Fruit fly (Drosophila melanogaster) whole organism, embryonic: Measurements from ENCODE around the gene TTLL4B.

Source experiments
- Adf1 ChIP-seq: fragments of 200-800 bp; sonication (Bioruptor generic); IDR thresholded peaks from 2 replicates; pipeline ENCODE4 v1.3.6; 2022; ENCODE audit warnings: missing biosample characterization, missing genetic modification characterization
- Awh ChIP-seq: fragments of 200-800 bp; sonication (Bioruptor generic); IDR thresholded peaks from 2 replicates; pipeline ENCODE4, ENCODE4 v1.3.6; 2022; ENCODE audit warnings: missing biosample characterization, missing genetic modification characterization
- CG10147 ChIP-seq: fragments of 200-800 bp; sonication (Bioruptor generic); optimal IDR thresholded peaks from 2 replicates; lab custom pipeline; 2019; ENCODE audit warnings: missing biosample characterization, mild to moderate bottlenecking, missing genetic modification characterization, moderate library complexity
- CG10565 ChIP-seq: fragments of 200-800 bp; sonication (Bioruptor generic); optimal IDR thresholded peaks from 3 replicates; lab custom pipeline; 2016; ENCODE audit warnings: missing biosample characterization, mild to moderate bottlenecking, missing genetic modification characterization
- CG12104 ChIP-seq: fragments of 200-800 bp; sonication (Bioruptor generic); optimal IDR thresholded peaks from 3 replicates; lab custom pipeline; 2016; ENCODE audit warnings: missing biosample characterization, missing genetic modification characterization
- CG12299 ChIP-seq: fragments of 200-800 bp; sonication (Bioruptor generic); optimal IDR thresholded peaks from 2 replicates; lab custom pipeline; 2018; ENCODE audit warnings: missing biosample characterization, mild to moderate bottlenecking, missing genetic modification characterization
- CG13296 ChIP-seq: fragments of 200-800 bp; sonication (Bioruptor generic); optimal IDR thresholded peaks from 3 replicates; lab custom pipeline; 2018; ENCODE audit warnings: missing biosample characterization, mild to moderate bottlenecking, missing genetic modification characterization
- CG14050 ChIP-seq: fragments of 200-800 bp; sonication (Bioruptor generic); IDR thresholded peaks from 3 replicates; pipeline ENCODE4 v1.3.6; 2022; ENCODE audit warnings: missing biosample characterization, missing genetic modification characterization
- CG14441 ChIP-seq: fragments of 200-800 bp; sonication (Bioruptor generic); IDR thresholded peaks from 2 replicates; pipeline ENCODE4 v1.3.6; 2022; ENCODE audit warnings: missing biosample characterization, missing genetic modification characterization
- CG14667 ChIP-seq: fragments of 200-800 bp; sonication (Bioruptor generic); IDR thresholded peaks from 2 replicates; pipeline ENCODE4 v1.3.6; 2022; ENCODE audit warnings: missing biosample characterization, missing genetic modification characterization
- CG16815 ChIP-seq: fragments of 200-800 bp; sonication (Bioruptor generic); optimal IDR thresholded peaks from 3 replicates; lab custom pipeline; 2017; ENCODE audit warnings: missing biosample characterization, mild to moderate bottlenecking, missing genetic modification characterization
- CG17385 ChIP-seq: fragments of 200-800 bp; sonication (Bioruptor generic); optimal IDR thresholded peaks from 3 replicates; lab custom pipeline; 2018; ENCODE audit warnings: missing biosample characterization, mild to moderate bottlenecking, missing genetic modification characterization
- CG2889 ChIP-seq: fragments of 200-800 bp; sonication (Bioruptor generic); IDR thresholded peaks from 3 replicates; pipeline ENCODE4 v1.3.6; 2022; ENCODE audit warnings: missing biosample characterization, missing genetic modification characterization
- CG3065 ChIP-seq: fragments of 200-800 bp; sonication (Bioruptor generic); optimal IDR thresholded peaks from 2 replicates; lab custom pipeline; 2016; ENCODE audit warnings: missing biosample characterization, missing genetic modification characterization
- CG3407 ChIP-seq: fragments of 200-800 bp; sonication (Bioruptor generic); optimal IDR thresholded peaks from 2 replicates; lab custom pipeline; 2018; ENCODE audit warnings: missing biosample characterization, mild to moderate bottlenecking, missing genetic modification characterization
- CG34224 ChIP-seq: fragments of 200-800 bp; sonication (Bioruptor generic); IDR thresholded peaks from 3 replicates; pipeline ENCODE4 v1.3.6; 2022; ENCODE audit warnings: missing biosample characterization, missing genetic modification characterization; ENCODE audit not compliant: partially characterized antibody
- CG4360 ChIP-seq: fragments of 200-800 bp; sonication (Bioruptor generic); IDR thresholded peaks from 2 replicates; pipeline ENCODE4 v1.3.6; 2022; ENCODE audit warnings: missing biosample characterization, missing genetic modification characterization
- CG6654 ChIP-seq: fragments of 200-800 bp; sonication (Bioruptor generic); optimal IDR thresholded peaks from 2 replicates; lab custom pipeline; 2017; ENCODE audit warnings: missing biosample characterization, mild to moderate bottlenecking, missing genetic modification characterization
- CG7928 ChIP-seq: fragments of 200-800 bp; sonication (Bioruptor generic); optimal IDR thresholded peaks from 2 replicates; lab custom pipeline; 2017; ENCODE audit warnings: missing biosample characterization, mild to moderate bottlenecking, missing genetic modification characterization
- CG8359 ChIP-seq: fragments of 200-800 bp; sonication (Bioruptor generic); optimal IDR thresholded peaks from 2 replicates; lab custom pipeline; 2017; ENCODE audit warnings: missing biosample characterization, mild to moderate bottlenecking, missing genetic modification characterization, borderline replicate concordance
- CG9609 ChIP-seq: fragments of 200-800 bp; sonication (Bioruptor generic); optimal IDR thresholded peaks from 3 replicates; lab custom pipeline; 2016; ENCODE audit warnings: missing biosample characterization, missing genetic modification characterization
- CHES-1-like ChIP-seq: fragments of 200-800 bp; sonication (Bioruptor generic); optimal IDR thresholded peaks from 2 replicates; lab custom pipeline; 2016; ENCODE audit warnings: missing biosample characterization, missing genetic modification characterization
- Camta ChIP-seq: fragments of 200-800 bp; sonication (Bioruptor generic); optimal IDR thresholded peaks from 2 replicates; lab custom pipeline; 2016; ENCODE audit warnings: missing biosample characterization, missing genetic modification characterization
- CkIIα-i1 ChIP-seq: fragments of 200-800 bp; sonication (Bioruptor generic); IDR thresholded peaks from 2 replicates; pipeline ENCODE4 v1.3.6; 2022; ENCODE audit warnings: missing biosample characterization, missing genetic modification characterization
- Dfd ChIP-seq, 2 experiments: fragments of >200 bp; optimal IDR thresholded peaks; 2 replicates each; lab custom pipeline; 2017; ENCODE audit warnings: missing biosample characterization in 2 of 2, missing genetic modification characterization in 2 of 2
- Fer3 ChIP-seq: fragments of 200-800 bp; sonication (Bioruptor generic); optimal IDR thresholded peaks from 2 replicates; lab custom pipeline; 2018; ENCODE audit warnings: missing biosample characterization, mild to moderate bottlenecking, missing genetic modification characterization, moderate library complexity
- HmgD ChIP-seq: fragments of 200-800 bp; sonication (Bioruptor generic); optimal IDR thresholded peaks from 3 replicates; lab custom pipeline; 2016; ENCODE audit warnings: missing biosample characterization, missing genetic modification characterization
- Hr3 ChIP-seq: fragments of 200-800 bp; sonication (Bioruptor generic); optimal IDR thresholded peaks from 3 replicates; lab custom pipeline; 2016; ENCODE audit warnings: missing biosample characterization, missing genetic modification characterization
- Kr ChIP-seq: fragments of 200-800 bp; sonication (Bioruptor generic); optimal IDR thresholded peaks from 2 replicates; lab custom pipeline; 2017; ENCODE audit warnings: missing biosample characterization, mild to moderate bottlenecking, missing genetic modification characterization
- Lim3 ChIP-seq: fragments of 200-800 bp; sonication (Bioruptor generic); IDR thresholded peaks from 2 replicates; pipeline ENCODE4 v1.3.6; 2022; ENCODE audit warnings: missing biosample characterization, missing genetic modification characterization
- Med ChIP-seq: fragments of 200-800 bp; sonication (Bioruptor generic); peaks from one replicate; lab custom pipeline; 2016; ENCODE audit warnings: missing biosample characterization, missing genetic modification characterization, mild to moderate bottlenecking, inconsistent platforms, moderate library complexity
- Opbp ChIP-seq: fragments of 200-800 bp; sonication (Bioruptor generic); IDR thresholded peaks from 3 replicates; pipeline ENCODE4 v1.3.6; 2022; ENCODE audit warnings: missing biosample characterization, missing genetic modification characterization; ENCODE audit not compliant: partially characterized antibody
- Optix ChIP-seq: fragments of 200-800 bp; sonication (Bioruptor generic); IDR thresholded peaks from 3 replicates; pipeline ENCODE4 v1.3.6; 2022; ENCODE audit warnings: missing biosample characterization, missing genetic modification characterization
- Sin3A ChIP-seq: fragments of >200 bp; optimal IDR thresholded peaks from 2 replicates; lab custom pipeline; 2018
- Vsx1 ChIP-seq: fragments of 200-800 bp; sonication (Bioruptor generic); optimal IDR thresholded peaks from 2 replicates; lab custom pipeline; 2017; ENCODE audit warnings: missing biosample characterization, mild to moderate bottlenecking, missing genetic modification characterization, missing genetic modification reagents
- cas ChIP-seq: fragments of 200-800 bp; sonication (Bioruptor generic); IDR thresholded peaks from 2 replicates; pipeline ENCODE4 v1.3.6; 2022; ENCODE audit warnings: missing biosample characterization, missing genetic modification characterization
- chinmo ChIP-seq: fragments of 200-800 bp; sonication (Bioruptor generic); IDR thresholded peaks from 4 replicates; pipeline ENCODE4 v1.3.6; 2022; ENCODE audit warnings: missing biosample characterization, missing genetic modification characterization; ENCODE audit not compliant: partially characterized antibody
- danr ChIP-seq: fragments of 200-800 bp; sonication (Bioruptor generic); IDR thresholded peaks from 2 replicates; pipeline ENCODE4 v1.3.6; 2022; ENCODE audit warnings: missing biosample characterization, missing genetic modification characterization
- h ChIP-seq: fragments of >200 bp; optimal IDR thresholded peaks from 2 replicates; lab custom pipeline; 2017
- ham ChIP-seq: fragments of 200-800 bp; sonication (Bioruptor generic); IDR thresholded peaks from 2 replicates; pipeline ENCODE4 v1.3.6; 2022; ENCODE audit warnings: missing biosample characterization, missing genetic modification characterization
- lilli ChIP-seq: fragments of 200-800 bp; sonication (Bioruptor generic); optimal IDR thresholded peaks from 3 replicates; lab custom pipeline; 2016; ENCODE audit warnings: missing biosample characterization, missing genetic modification characterization
- lov ChIP-seq, 2 experiments: fragments of 200-800 bp in 1 of 2; fragments of >200 bp in 1 of 2; sonication (Bioruptor generic) in 1 of 2; IDR thresholded peaks in 1 of 2; optimal IDR thresholded peaks in 1 of 2; 2 replicates in 1 of 2; 3 replicates in 1 of 2; pipeline versions ENCODE4 v1.3.6 to Lab custom; 2017 to 2022; ENCODE audit warnings: missing biosample characterization in 1 of 2, missing genetic modification characterization in 1 of 2
- ranshi ChIP-seq: fragments of 200-800 bp; sonication (Bioruptor generic); IDR thresholded peaks from 2 replicates; pipeline ENCODE4 v1.3.6; 2022; ENCODE audit warnings: missing biosample characterization, missing genetic modification characterization
- row ChIP-seq: fragments of 200-800 bp; sonication (Bioruptor generic); IDR thresholded peaks from 3 replicates; pipeline ENCODE4 v1.3.6; 2022; ENCODE audit warnings: missing biosample characterization, missing genetic modification characterization
- schlank ChIP-seq: fragments of 200-800 bp; sonication (Bioruptor generic); optimal IDR thresholded peaks from 2 replicates; lab custom pipeline; 2018; ENCODE audit warnings: missing biosample characterization, mild to moderate bottlenecking, missing genetic modification characterization
- trem ChIP-seq: fragments of 200-800 bp; optimal IDR thresholded peaks from 3 replicates; lab custom pipeline; 2019; ENCODE audit warnings: missing biosample characterization, mild to moderate bottlenecking, missing genetic modification characterization, moderate library complexity
- tup ChIP-seq: fragments of 200-800 bp; sonication (Bioruptor generic); optimal IDR thresholded peaks from 2 replicates; lab custom pipeline; 2016; ENCODE audit warnings: missing biosample characterization, mild to moderate bottlenecking, missing genetic modification characterization, moderate library complexity
- unpg ChIP-seq: fragments of 200-800 bp; sonication (Bioruptor generic); optimal IDR thresholded peaks from 3 replicates; lab custom pipeline; 2018; ENCODE audit warnings: missing biosample characterization, mild to moderate bottlenecking, missing genetic modification characterization, moderate library complexity
- usp ChIP-seq: fragments of >200 bp; optimal IDR thresholded peaks from 2 replicates; lab custom pipeline; 2017; ENCODE audit warnings: missing biosample characterization, missing genetic modification characterization
- wdn ChIP-seq: fragments of 200-800 bp; sonication (Bioruptor generic); IDR thresholded peaks from 2 replicates; pipeline ENCODE4 v1.3.6; 2022; ENCODE audit warnings: missing biosample characterization, missing genetic modification characterization
- yki ChIP-seq: fragments of >200 bp; optimal IDR thresholded peaks from 3 replicates; lab custom pipeline; 2018

Gene TTLL4B

DNA sequence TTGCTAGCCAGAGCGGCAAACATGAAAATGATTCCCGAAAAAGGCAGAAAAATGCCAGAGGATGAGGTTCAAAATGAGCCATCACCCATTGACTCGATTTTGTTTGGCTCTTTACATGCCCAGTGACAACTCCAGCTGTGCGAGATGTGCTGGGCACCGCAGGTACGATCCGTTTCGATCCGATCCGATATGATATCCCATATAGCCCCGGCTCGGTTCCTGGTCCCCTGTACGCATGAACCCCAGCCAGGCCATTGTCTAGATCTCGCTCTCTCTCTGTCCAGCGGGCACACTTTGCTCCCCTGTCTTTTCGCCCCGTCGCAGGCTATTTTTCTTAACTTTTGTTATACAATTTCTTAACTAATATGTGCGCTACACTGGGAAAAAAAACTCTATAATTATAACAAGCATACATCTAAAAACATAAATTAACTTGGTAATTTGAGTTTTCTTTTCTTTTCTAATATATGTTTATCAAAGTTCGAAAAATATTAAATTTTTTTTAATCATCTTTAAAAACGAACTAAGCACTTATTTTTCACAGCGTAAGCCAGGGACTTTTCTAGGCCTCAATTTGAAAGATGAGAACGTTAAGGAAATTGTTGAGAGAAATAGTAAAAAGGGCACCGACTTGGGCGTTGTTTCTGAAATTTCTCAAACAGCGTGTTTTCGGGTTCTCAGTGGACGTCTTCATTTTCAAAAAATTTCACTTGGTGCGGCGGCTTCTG is 34.9 kb upstream of the TTLL4B start (continued):
- TF ChIP-seq CG13296 (GFP tag; lab: Kevin White, UChicago): no peak
- no peak for TF ChIP-seq Sin3A (lab: Kevin White, UChicago)
- TF ChIP-seq CG8359: peak; percentile 58
- TF ChIP-seq CHES-1-like: peak; percentile 46
- TF ChIP-seq Fer3: no peak
- no peak for TF ChIP-seq Optix (GFP tag; lab: Robert Waterston, UW)
- TF ChIP-seq lilli (GFP tag; lab: Kevin White, UChicago): peak; percentile 48
- TF ChIP-seq CG6654 (GFP tag; lab: Kevin White, UChicago): no peak
- no peak for TF ChIP-seq usp (GFP tag; lab: Kevin White, UChicago)
- TF ChIP-seq CG14441: no peak
- TF ChIP-seq unpg (GFP tag; lab: Kevin White, UChicago): peak; percentile 79
- no peak for TF ChIP-seq Dfd (GFP tag; optimal IDR thresholded peaks at IDR 0.05; lab: Kevin White, UChicago)
- no peak for TF ChIP-seq HmgD (GFP tag; lab: Kevin White, UChicago)
- TF ChIP-seq CG16815 (GFP tag; lab: Kevin White, UChicago): peak; percentile 86
- no peak for TF ChIP-seq CG12299 (tag; lab: Kevin White, UChicago)
- peak; percentile 60 for TF ChIP-seq Hr3
- peak; percentile 93 for TF ChIP-seq trem (tag; lab: Kevin White, UChicago)
- no peak for TF ChIP-seq ranshi (GFP tag; lab: Robert Waterston, UW)
- no peak for TF ChIP-seq danr
- no peak for TF ChIP-seq Lim3 (GFP tag; lab: Robert Waterston, UW)
- TF ChIP-seq CG3065 (GFP tag; lab: Kevin White, UChicago): peak; percentile 43
- TF ChIP-seq Adf1 (GFP tag; lab: Robert Waterston, UW): no peak
- TF ChIP-seq row (GFP tag; lab: Robert Waterston, UW): peak; percentile 74
- TF ChIP-seq CG10565 (GFP tag; lab: Kevin White, UChicago): no peak
- no peak for TF ChIP-seq Opbp (GFP tag; lab: Robert Waterston, UW)
- peak; percentile 21; the same call in 1 of the 2 replicates for TF ChIP-seq CG14667
- TF ChIP-seq CG10147 (GFP tag; lab: Kevin White, UChicago): no peak
- TF ChIP-seq CG4360 (GFP tag; lab: Robert Waterston, UW): peak; percentile 38; the same call in 1 of the 2 replicates
- TF ChIP-seq h: no peak
- TF ChIP-seq cas (GFP tag; lab: Robert Waterston, UW): no peak
- TF ChIP-seq Camta (GFP tag; lab: Kevin White, UChicago): peak; percentile 67
- TF ChIP-seq Med (GFP tag; lab: Kevin White, UChicago): peak; percentile 75
- TF ChIP-seq CG9609 (GFP tag; lab: Kevin White, UChicago): peak; percentile 16
- TF ChIP-seq CG2889 (GFP tag; lab: Robert Waterston, UW): no peak
- TF ChIP-seq chinmo (GFP tag; lab: Robert Waterston, UW): no peak
- TF ChIP-seq CG17385 (GFP tag; lab: Kevin White, UChicago): peak; percentile 40
- no peak for TF ChIP-seq CG7928 (GFP tag; lab: Kevin White, UChicago)
- TF ChIP-seq Vsx1: peak; percentile 53
- TF ChIP-seq yki (lab: Kevin White, UChicago): no peak
- TF ChIP-seq ham (GFP tag; lab: Robert Waterston, UW): no peak
- TF ChIP-seq Kr (GFP tag; lab: Kevin White, UChicago): peak; percentile 79
- no peak for TF ChIP-seq wdn (GFP tag; lab: Robert Waterston, UW)
- no peak for TF ChIP-seq tup
- no peak for TF ChIP-seq CG34224
- peak; percentile 71 for TF ChIP-seq CG12104 (GFP tag; lab: Kevin White, UChicago)
- TF ChIP-seq CG3407 (GFP tag; lab: Kevin White, UChicago): peak; percentile 85
- no peak for TF ChIP-seq CG14050 (GFP tag; lab: Robert Waterston, UW)
- TF ChIP-seq CkIIα-i1 (GFP tag; lab: Robert Waterston, UW): no peak
- TF ChIP-seq Awh (GFP tag; lab: Robert Waterston, UW): no peak
- TF ChIP-seq lov (optimal IDR thresholded peaks at IDR 0.05; lab: Kevin White, UChicago): no peak
- no peak for TF ChIP-seq lov (GFP tag; IDR thresholded peaks at IDR 0.05; lab: Robert Waterston, UW)
- no peak for TF ChIP-seq schlank
